Worm (Caenorhabditis elegans) whole organism, L1 larva: ENCODE results near the gene csq-1.

Experiments used
- aly-2 ChIP-seq: fragments of 150-350 bp; optimal IDR thresholded peaks from 2 replicates; lab custom pipeline; 2014; ENCODE audit warnings: missing biosample characterization, missing genetic modification characterization
- grh-1 ChIP-seq: fragments of 200-800 bp; sonication (Bioruptor generic); IDR thresholded peaks from 2 replicates; pipeline ENCODE4 v1.3.6; 2022; ENCODE audit warnings: missing genetic modification reagents, missing genetic modification characterization, missing compliant biosample characterization
- jun-1 ChIP-seq: fragments of 150-350 bp; optimal IDR thresholded peaks from 2 replicates; lab custom pipeline; 2014; ENCODE audit warnings: missing biosample characterization, missing genetic modification reagents, missing genetic modification characterization
- lin-15B ChIP-seq: fragments of 150-350 bp; sonication (generic microtip); optimal IDR thresholded peaks from 3 replicates; lab custom pipeline; 2014; ENCODE audit warnings: missing biosample characterization, missing genetic modification characterization
- lin-39 ChIP-seq: fragments of 150-350 bp; optimal IDR thresholded peaks from 2 replicates; lab custom pipeline; 2014; ENCODE audit warnings: missing biosample characterization, missing genetic modification reagents, missing genetic modification characterization
- lir-3 ChIP-seq: sonication (generic microtip); optimal IDR thresholded peaks from 2 replicates; lab custom pipeline; 2016; ENCODE audit warnings: mild to moderate bottlenecking, missing genetic modification characterization, moderate library complexity, missing compliant biosample characterization; ENCODE audit not compliant: poor library complexity
- mep-1 ChIP-seq: fragments of 150-350 bp; optimal IDR thresholded peaks from 2 replicates; lab custom pipeline; 2014; ENCODE audit warnings: missing biosample characterization, missing genetic modification characterization
- nhr-237 ChIP-seq: fragments of 150-350 bp; optimal IDR thresholded peaks from 2 replicates; lab custom pipeline; 2014; ENCODE audit warnings: missing biosample characterization, missing genetic modification characterization
- nhr-28 ChIP-seq: fragments of 150-350 bp; optimal IDR thresholded peaks from 2 replicates; lab custom pipeline; 2014; ENCODE audit warnings: missing biosample characterization, missing genetic modification characterization
- nhr-77 ChIP-seq: fragments of 150-350 bp; optimal IDR thresholded peaks from 2 replicates; lab custom pipeline; 2014; ENCODE audit warnings: missing biosample characterization, missing genetic modification characterization
- tbx-2 ChIP-seq: sonication (generic microtip); optimal IDR thresholded peaks from 2 replicates; lab custom pipeline; 2016; ENCODE audit warnings: missing genetic modification characterization, missing compliant biosample characterization
- xbp-1 ChIP-seq: sonication (generic microtip); optimal IDR thresholded peaks from 2 replicates; lab custom pipeline; 2016; ENCODE audit warnings: missing genetic modification characterization, missing compliant biosample characterization

- TF ChIP-seq lir-3 (tag; lab: Kevin White, UChicago) (no peak), lin-15B (tag; lab: Kevin White, UChicago) (no peak), jun-1 (tag; lab: Kevin White, UChicago) (no peak), aly-2 (tag; lab: Kevin White, UChicago) (no peak), lin-39 (tag; lab: Kevin White, UChicago) (no peak), nhr-237 (no peak), tbx-2 (tag; lab: Kevin White, UChicago) (no peak), nhr-77 (tag; lab: Kevin White, UChicago) (no peak), nhr-28 (no peak), mep-1 (tag; lab: Kevin White, UChicago) (no peak), grh-1 (no peak), xbp-1 (no peak)
Observed at ce11 chrX:14645392-14645791, 39.3 kb upstream of the csq-1 start, which contains the start of gene F54E4.4.
